Fruit fly (Drosophila melanogaster): ENCODE results near the gene CG6333.

The CG6333 gene

DNA sequence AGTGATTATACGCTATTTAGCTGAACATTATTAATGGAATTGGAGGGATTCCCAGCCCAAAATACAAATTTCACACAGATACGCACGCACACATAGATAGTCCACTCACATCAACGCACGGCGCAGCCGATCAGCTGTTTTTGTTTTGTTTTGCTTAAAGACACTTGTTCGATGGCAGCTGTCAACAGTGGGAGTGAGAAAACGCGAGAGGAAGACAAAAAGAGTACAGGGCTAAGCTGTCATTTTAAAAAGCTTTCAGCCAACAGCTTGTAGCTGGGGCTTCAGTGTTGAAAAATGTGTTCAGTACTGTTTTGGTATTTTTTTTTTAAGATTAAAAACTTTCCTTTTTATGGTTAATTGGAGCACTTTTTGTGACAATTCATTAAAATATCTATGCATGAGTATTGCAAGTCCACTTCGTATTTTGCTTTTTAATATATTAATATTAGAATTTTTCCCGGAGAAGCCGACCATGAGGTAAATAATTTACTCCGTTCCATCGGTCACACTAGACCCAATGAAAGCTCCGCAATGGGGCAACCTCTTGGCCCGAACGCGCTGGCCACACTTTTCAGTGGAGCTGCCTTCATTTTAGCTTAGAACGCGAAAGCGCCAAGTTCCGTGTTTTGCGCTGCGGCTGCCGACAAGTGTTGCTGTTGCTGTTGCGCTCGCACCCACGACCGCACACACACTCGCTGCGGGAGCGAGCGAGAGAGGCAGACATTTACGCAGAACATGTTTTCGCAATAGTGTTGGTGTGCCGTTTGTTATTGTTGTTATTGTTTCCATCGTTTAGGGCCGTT, 47.1 kb upstream of the CG6333 start (continued):
- TF ChIP-seq pfk (GFP tag; optimal IDR thresholded peaks at IDR 0.05) (peak; percentile 2), tna (GFP tag; IDR thresholded peaks at IDR 0.05; ENCODE audit: partially characterized antibody) (peak; percentile 52), CG4820 (GFP tag; optimal IDR thresholded peaks at IDR 0.05) (peak; percentile 22), Side (GFP tag; optimal IDR thresholded peaks at IDR 0.05) (no peak), CG14441 (GFP tag; IDR thresholded peaks at IDR 0.05) (no peak), Hey (tag; optimal IDR thresholded peaks at IDR 0.05) (peak; percentile 46), bowl (GFP tag; IDR thresholded peaks at IDR 0.05) (0 out of 2 replicates have a peak, but pooled peaks have one; percentile 31), inv (GFP tag; IDR thresholded peaks at IDR 0.05; ENCODE audit: partially characterized antibody) (peak; percentile 40; the same call in 1 of the 2 replicates), CG4404 (GFP tag; IDR thresholded peaks at IDR 0.05) (peak; percentile 18; the same call in 1 of the 2 replicates), E2f2 (GFP tag; IDR thresholded peaks at IDR 0.05) (peak; percentile 43), aop (GFP tag; IDR thresholded peaks at IDR 0.05) (0 out of 2 replicates have a peak, but pooled peaks have one; percentile 52), ftz-f1 (GFP tag; optimal IDR thresholded peaks at IDR 0.05) (peak; percentile 86), gfzf (GFP tag; optimal IDR thresholded peaks at IDR 0.05) (peak; percentile 77), ap (GFP tag; IDR thresholded peaks at IDR 0.05) (no peak), CG10431 (GFP tag; optimal IDR thresholded peaks at IDR 0.05) (peak; percentile 29), pho (GFP tag; optimal IDR thresholded peaks at IDR 0.05) (peak; percentile 31), CG1792 (GFP tag; optimal IDR thresholded peaks at IDR 0.05) (no peak), wor (GFP tag; IDR thresholded peaks at IDR 0.05) (no peak), Abd-B (GFP tag; optimal IDR thresholded peaks at IDR 0.05) (peak; percentile 43), CG10543 (GFP tag; optimal IDR thresholded peaks at IDR 0.05) (peak; percentile 73), klu (GFP tag; IDR thresholded peaks at IDR 0.05) (peak; percentile 23; the same call in 1 of the 2 replicates), CG17829 (tag; optimal IDR thresholded peaks at IDR 0.05) (peak; percentile 30), pros (GFP tag; optimal IDR thresholded peaks at IDR 0.05) (no peak), CG30431 (GFP tag; optimal IDR thresholded peaks at IDR 0.05) (no peak), Xbp1 (GFP tag; optimal IDR thresholded peaks at IDR 0.05) (peak; percentile 44), CG13424 (tag; optimal IDR thresholded peaks at IDR 0.05) (peak; percentile 47), CG7928 (GFP tag; optimal IDR thresholded peaks at IDR 0.05) (peak; percentile 85), CG16863 (GFP tag; optimal IDR thresholded peaks at IDR 0.05) (peak; percentile 37), fd64A (GFP tag; optimal IDR thresholded peaks at IDR 0.05) (no peak), CG12744 (GFP tag; optimal IDR thresholded peaks at IDR 0.05) (no peak)

DNA sequence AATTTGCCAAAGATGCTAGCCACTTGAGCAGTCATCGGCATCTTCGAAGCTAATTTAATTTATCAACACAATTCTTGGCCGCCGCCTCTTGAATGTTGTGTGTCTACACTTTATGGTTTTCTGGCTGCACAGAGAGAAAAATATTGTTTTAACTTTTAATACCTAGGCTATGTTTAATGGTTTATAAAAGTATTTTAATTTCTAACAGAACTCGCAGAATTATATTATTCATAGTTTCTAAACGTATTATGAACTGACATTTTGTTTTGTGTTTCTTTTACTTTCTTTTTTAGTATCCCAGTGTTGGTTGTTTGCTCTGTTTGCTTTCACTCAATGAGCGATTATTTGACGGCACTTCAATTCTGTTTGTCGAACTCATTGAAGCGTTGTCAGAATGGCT, 46.2 kb upstream of the CG6333 start:
- TF ChIP-seq Meics (GFP tag; optimal IDR thresholded peaks at IDR 0.05) (peak; percentile 10), vvl (GFP tag; IDR thresholded peaks at IDR 0.05) (peak; percentile 44; the same call in 1 of the 2 replicates), Hand (GFP tag; optimal IDR thresholded peaks at IDR 0.05) (no peak), Ets97D (GFP tag; optimal IDR thresholded peaks at IDR 0.05) (no peak), CG6854 (GFP tag; optimal IDR thresholded peaks at IDR 0.05) (no peak), D19A (tag; optimal IDR thresholded peaks at IDR 0.05) (peak; percentile 31), CG9797 (GFP tag; optimal IDR thresholded peaks at IDR 0.05) (no peak), phol (tag; optimal IDR thresholded peaks at IDR 0.05) (peak; percentile 54), CG10366 (GFP tag; IDR thresholded peaks at IDR 0.05) (no peak), grau (tag; optimal IDR thresholded peaks at IDR 0.05) (peak; percentile 49), CG15073 (GFP tag; optimal IDR thresholded peaks at IDR 0.05) (peak; percentile 4), eve (GFP tag; optimal IDR thresholded peaks at IDR 0.05) (peak in 1 of 2 experiments; percentile 19), CG8924 (tag; optimal IDR thresholded peaks at IDR 0.05) (peak; percentile 34), Sox102F (GFP tag; optimal IDR thresholded peaks at IDR 0.05) (peak; percentile 56), Gug (GFP tag; IDR thresholded peaks at IDR 0.05) (no peak), salm (tag; optimal IDR thresholded peaks at IDR 0.05) (peak; percentile 16), Sox100B (GFP tag; optimal IDR thresholded peaks at IDR 0.05) (peak; percentile 28), dmrt99B (tag; optimal IDR thresholded peaks at IDR 0.05) (peak; percentile 58), gsb-n (tag; optimal IDR thresholded peaks at IDR 0.05) (peak; percentile 55), dmrt11E (tag; optimal IDR thresholded peaks at IDR 0.05) (peak; percentile 47)

All from whole organism, embryonic.